Fruit fly (Drosophila melanogaster): ENCODE results near the gene CG12112.

- TF ChIP-seq Ets98B (GFP tag; IDR thresholded peaks at IDR 0.05) (peak; percentile 26; the same call in 1 of the 2 replicates), CG8159 (tag; optimal IDR thresholded peaks at IDR 0.05) (no peak), Pif1B (GFP tag; optimal IDR thresholded peaks at IDR 0.05) (no peak), CG8301 (tag; optimal IDR thresholded peaks at IDR 0.05) (peak; percentile 50), CG4496 (GFP tag; IDR thresholded peaks at IDR 0.05) (peak; percentile 52; the same call in 2 of the 3 replicates), CG32121 (GFP tag; IDR thresholded peaks at IDR 0.05) (peak; percentile 64), EcR (GFP tag; optimal IDR thresholded peaks at IDR 0.05) (no peak), Snoo (tag; optimal IDR thresholded peaks at IDR 0.05) (no peak), CG15710 (tag; optimal IDR thresholded peaks at IDR 0.05) (no peak), D1 (tag; optimal IDR thresholded peaks at IDR 0.05) (no peak), CG12605 (GFP tag; IDR thresholded peaks at IDR 0.05) (no peak)
These were observed 38.5 kb downstream of the CG12112 start for dm6 chrX:8521492-8521891.

Data from whole organism, pupa.